Fruit fly (Drosophila melanogaster) whole organism: Measurements from ENCODE around the gene olf413.

Source experiments
- CG8478 ChIP-seq: fragments of >200 bp; optimal IDR thresholded peaks from 2 replicates; lab custom pipeline; 2018; ENCODE audit warnings: inconsistent platforms
- EcR ChIP-seq, 2 experiments: fragments of >200 bp; optimal IDR thresholded peaks; 2 replicates each; lab custom pipeline; 2017; ENCODE audit warnings: missing biosample characterization in 2 of 2, missing genetic modification characterization in 2 of 2, missing genetic modification reagents in 2 of 2
- pan ChIP-seq: fragments of >200 bp; optimal IDR thresholded peaks from 2 replicates; lab custom pipeline; 2017
- usp ChIP-seq: fragments of >200 bp; optimal IDR thresholded peaks from 2 replicates; lab custom pipeline; 2017; ENCODE audit warnings: missing biosample characterization, missing genetic modification characterization, mixed read lengths

DNA sequence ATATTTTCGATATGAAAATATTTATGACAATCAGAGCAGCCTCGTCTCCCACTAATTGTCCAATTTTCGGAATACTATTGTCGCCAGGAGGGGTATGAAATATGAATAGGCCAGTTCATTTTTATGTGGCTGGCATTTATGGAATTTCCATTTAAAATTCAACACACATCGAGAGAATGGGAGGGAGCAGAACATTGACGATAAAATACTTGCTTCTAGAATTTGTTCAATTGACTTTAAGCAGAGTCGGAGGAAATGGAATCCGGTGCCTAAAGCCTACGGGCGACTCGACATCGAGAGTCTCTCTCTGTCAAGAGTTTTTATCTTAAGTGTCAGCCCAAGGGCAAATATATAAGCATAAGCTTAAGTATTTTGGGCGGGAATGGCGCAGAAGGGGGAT lies 50.5 kb downstream of the olf413 start:
- TF ChIP-seq pan (lab: Kevin White, UChicago) (no peak), CG8478 (lab: Kevin White, UChicago) (no peak), usp (no peak), EcR (GFP tag; optimal IDR thresholded peaks at IDR 0.05; lab: Kevin White, UChicago) (no peak)
